Worm (Caenorhabditis elegans) whole organism, late embryonic: Measurements from ENCODE around the gene mltn-11.
"Not testable (repeated sequence)": the region's sequence is repeated elsewhere in the genome, so short reads cannot be mapped to it uniquely, and the experiment has no call there.

Source experiments
- Y22D7AL.16 ChIP-seq: sonication (generic microtip); optimal IDR thresholded peaks from 2 replicates; lab custom pipeline; 2016; ENCODE audit warnings: missing genetic modification characterization, missing compliant biosample characterization
- ceh-31 ChIP-seq: sonication (generic microtip); optimal IDR thresholded peaks from 2 replicates; lab custom pipeline; 2016; ENCODE audit warnings: missing genetic modification characterization, missing compliant biosample characterization
- ceh-9 ChIP-seq: sonication (generic microtip); optimal IDR thresholded peaks from 2 replicates; lab custom pipeline; 2016; ENCODE audit warnings: mild to moderate bottlenecking, missing genetic modification characterization, inconsistent platforms, missing compliant biosample characterization
- fkh-6 ChIP-seq: sonication (generic microtip); optimal IDR thresholded peaks from 2 replicates; lab custom pipeline; 2016; ENCODE audit warnings: missing genetic modification characterization, missing compliant biosample characterization
- hlh-13 ChIP-seq: fragments of 200-800 bp; sonication (Bioruptor generic); optimal IDR thresholded peaks from 2 replicates; lab custom pipeline; 2018; ENCODE audit warnings: mild to moderate bottlenecking, missing genetic modification characterization, missing compliant biosample characterization
- lin-11 ChIP-seq: fragments of 200-800 bp; sonication (Bioruptor generic); optimal IDR thresholded peaks from 2 replicates; lab custom pipeline; 2018; ENCODE audit warnings: mild to moderate bottlenecking, missing genetic modification characterization, missing compliant biosample characterization
- pha-4 ChIP-seq: fragments of 150-350 bp; optimal IDR thresholded peaks from 2 replicates; lab custom pipeline; 2018; ENCODE audit warnings: missing biosample characterization, missing genetic modification reagents, missing genetic modification characterization
- pqm-1 ChIP-seq: sonication (generic microtip); optimal IDR thresholded peaks from 2 replicates; lab custom pipeline; 2016; ENCODE audit warnings: missing genetic modification characterization, missing compliant biosample characterization
- pros-1 ChIP-seq: fragments of 150-350 bp; optimal IDR thresholded peaks from 2 replicates; lab custom pipeline; 2014; ENCODE audit warnings: missing biosample characterization, missing genetic modification reagents, missing genetic modification characterization
- ttx-3 ChIP-seq: sonication (generic microtip); optimal IDR thresholded peaks from 2 replicates; lab custom pipeline; 2016; ENCODE audit warnings: missing genetic modification reagents, missing genetic modification characterization, missing compliant biosample characterization
- unc-42 ChIP-seq: sonication (generic microtip); optimal IDR thresholded peaks from 2 replicates; lab custom pipeline; 2016; ENCODE audit warnings: missing genotype, missing genetic modification characterization, missing compliant biosample characterization
- unc-55 ChIP-seq: sonication (generic microtip); optimal IDR thresholded peaks from 2 replicates; lab custom pipeline; 2017; ENCODE audit warnings: missing biosample characterization, missing genetic modification reagents, missing genetic modification characterization
- unc-86 ChIP-seq: sonication (generic microtip); optimal IDR thresholded peaks from 2 replicates; lab custom pipeline; 2016; ENCODE audit warnings: missing genetic modification characterization, missing compliant biosample characterization
- zip-5 ChIP-seq: sonication (generic microtip); optimal IDR thresholded peaks from 2 replicates; lab custom pipeline; 2016; ENCODE audit warnings: missing genetic modification characterization, missing compliant biosample characterization

ce11 chrV:16654242-16654641, 18.3 kb downstream of the mltn-11 start, which contains the start of gene W06G6.15:
- TF ChIP-seq lin-11 (tag; lab: Kevin White, UChicago); ceh-31 (tag; lab: Kevin White, UChicago); unc-86 (tag; lab: Kevin White, UChicago); hlh-13 (GFP tag; lab: Kevin White, UChicago); fkh-6 (tag; lab: Kevin White, UChicago); pha-4 (tag; lab: Kevin White, UChicago); ceh-9 (tag; lab: Kevin White, UChicago); pqm-1 (tag; lab: Kevin White, UChicago); ttx-3 (tag; lab: Kevin White, UChicago); unc-42 (tag; lab: Kevin White, UChicago); Y22D7AL.16; unc-55 (GFP tag; lab: Kevin White, UChicago); pros-1; zip-5 (tag; lab: Kevin White, UChicago): not testable (repeated sequence)
